Worm (Caenorhabditis elegans) whole organism, L4 larva: ENCODE data around the gene F13H10.9.
"Not testable (repeated sequence)": the region's sequence is repeated elsewhere in the genome, so short reads cannot be mapped to it uniquely, and the experiment has no call there.

Experiments used
- D1046.2 ChIP-seq: fragments of 200-800 bp; sonication (Bioruptor generic); IDR thresholded peaks from 2 replicates; pipeline ENCODE4 v1.3.6; 2022; ENCODE audit warnings: missing genetic modification characterization, missing compliant biosample characterization
- F37D6.2 ChIP-seq: sonication (generic microtip); optimal IDR thresholded peaks from 2 replicates; lab custom pipeline; 2016; ENCODE audit warnings: mild to moderate bottlenecking, missing genetic modification characterization, missing compliant biosample characterization
- T20F7.1 ChIP-seq: fragments of 200-800 bp; sonication (Bioruptor generic); optimal IDR thresholded peaks from 2 replicates; lab custom pipeline; 2018; ENCODE audit warnings: mild to moderate bottlenecking, missing genetic modification characterization, missing compliant biosample characterization
- T26A8.4 ChIP-seq: fragments of 200-800 bp; sonication (Bioruptor generic); IDR thresholded peaks from 2 replicates; pipeline ENCODE4 v1.3.6; 2022; ENCODE audit warnings: missing genetic modification characterization, missing compliant biosample characterization
- Y105C5A.15 ChIP-seq: fragments of 200-800 bp; sonication (Bioruptor generic); IDR thresholded peaks from 2 replicates; pipeline ENCODE4 v1.3.6; 2022; ENCODE audit warnings: missing genetic modification characterization, missing compliant biosample characterization
- Y48G9A.11 ChIP-seq: fragments of 200-800 bp; sonication (Bioruptor generic); IDR thresholded peaks from 2 replicates; pipeline ENCODE4 v1.3.6; 2022; ENCODE audit warnings: missing genetic modification reagents, missing genetic modification characterization, missing compliant biosample characterization
- ZK546.5 ChIP-seq, 2 experiments: sonication (generic microtip); optimal IDR thresholded peaks; 2 replicates each; lab custom pipeline; 2017; ENCODE audit warnings: missing biosample characterization in 2 of 2, missing genetic modification characterization in 2 of 2
- aha-1 ChIP-seq: fragments of 150-350 bp; peaks from one replicate; lab custom pipeline; 2014; ENCODE audit warnings: missing biosample characterization, missing genetic modification characterization
- aly-2 ChIP-seq: sonication (generic microtip); optimal IDR thresholded peaks from 2 replicates; lab custom pipeline; 2018; ENCODE audit warnings: missing biosample characterization, missing genetic modification characterization
- ceh-28 ChIP-seq: fragments of 150-350 bp; optimal IDR thresholded peaks from 2 replicates; lab custom pipeline; 2014; ENCODE audit warnings: missing biosample characterization, missing genetic modification reagents, missing genetic modification characterization
- ceh-32 ChIP-seq: sonication (generic microtip); optimal IDR thresholded peaks from 2 replicates; lab custom pipeline; 2016; ENCODE audit warnings: mild to moderate bottlenecking, missing genetic modification characterization, missing compliant biosample characterization; ENCODE audit not compliant: poor library complexity
- ceh-44 ChIP-seq: fragments of 200-800 bp; sonication (Bioruptor generic); IDR thresholded peaks from 2 replicates; pipeline ENCODE4 v1.3.6; 2022; ENCODE audit warnings: missing genetic modification reagents, missing genetic modification characterization, missing compliant biosample characterization
- ceh-62 ChIP-seq: sonication (generic microtip); optimal IDR thresholded peaks from 2 replicates; lab custom pipeline; 2017; ENCODE audit warnings: missing biosample characterization, missing genetic modification characterization
- daf-12 ChIP-seq: fragments of 150-350 bp; optimal IDR thresholded peaks from 2 replicates; lab custom pipeline; 2014; ENCODE audit warnings: missing biosample characterization, missing genetic modification reagents, missing genetic modification characterization
- daf-8 ChIP-seq: fragments of 200-800 bp; sonication (Bioruptor generic); IDR thresholded peaks from 2 replicates; pipeline ENCODE4 v1.3.6; 2022; ENCODE audit warnings: missing genetic modification characterization, missing compliant biosample characterization
- dpl-1 ChIP-seq: fragments of 150-350 bp; optimal IDR thresholded peaks from 2 replicates; lab custom pipeline; 2014; ENCODE audit warnings: missing biosample characterization, missing genetic modification reagents, missing genetic modification characterization
- dve-1 ChIP-seq: sonication (generic microtip); optimal IDR thresholded peaks from 2 replicates; lab custom pipeline; 2017; ENCODE audit warnings: antibody characterized with exemption, mild to moderate bottlenecking, missing genetic modification characterization, missing compliant biosample characterization; ENCODE audit not compliant: insufficient read depth
- fos-1 ChIP-seq: fragments of 150-350 bp; optimal IDR thresholded peaks from 2 replicates; lab custom pipeline; 2014; ENCODE audit warnings: missing biosample characterization, missing genetic modification characterization
- hlh-11 ChIP-seq: fragments of 200-800 bp; sonication (Bioruptor generic); optimal IDR thresholded peaks from 2 replicates; lab custom pipeline; 2018; ENCODE audit warnings: mild to moderate bottlenecking, missing genetic modification characterization, missing compliant biosample characterization
- lim-7 ChIP-seq: fragments of 200-800 bp; sonication (Bioruptor generic); IDR thresholded peaks from 2 replicates; pipeline ENCODE4 v1.3.6; 2022; ENCODE audit warnings: missing genetic modification characterization, missing compliant biosample characterization
- lin-13 ChIP-seq: fragments of 150-350 bp; optimal IDR thresholded peaks from 2 replicates; lab custom pipeline; 2014; ENCODE audit warnings: missing biosample characterization, missing genetic modification reagents, missing genetic modification characterization
- lsy-2 ChIP-seq, 2 experiments: fragments of 150-350 bp in 1 of 2; sonication (generic microtip) in 1 of 2; optimal IDR thresholded peaks; 2 replicates each; lab custom pipeline; 2014 to 2017; ENCODE audit warnings: missing biosample characterization in 2 of 2, missing genetic modification characterization in 2 of 2
- madf-5 ChIP-seq, 2 experiments: fragments of 200-800 bp; sonication (Bioruptor generic); IDR thresholded peaks; 2 replicates each; pipeline ENCODE4 v1.3.6; 2022; ENCODE audit warnings: missing compliant biosample characterization in 2 of 2, missing genetic modification characterization in 2 of 2
- nhr-10 ChIP-seq: fragments of 150-350 bp; optimal IDR thresholded peaks from 2 replicates; lab custom pipeline; 2014; ENCODE audit warnings: missing biosample characterization, missing genetic modification characterization
- nhr-11 ChIP-seq: fragments of 150-350 bp; optimal IDR thresholded peaks from 2 replicates; lab custom pipeline; 2014; ENCODE audit warnings: missing biosample characterization, missing genetic modification characterization
- nhr-28 ChIP-seq: fragments of 150-350 bp; optimal IDR thresholded peaks from 2 replicates; lab custom pipeline; 2014; ENCODE audit warnings: missing biosample characterization, missing genetic modification characterization
- nhr-41 ChIP-seq: fragments of 200-800 bp; sonication (Bioruptor generic); IDR thresholded peaks from 2 replicates; pipeline ENCODE4 v1.3.6; 2022; ENCODE audit warnings: missing genetic modification reagents, missing genetic modification characterization, missing compliant biosample characterization
- nhr-42 ChIP-seq: fragments of 200-800 bp; sonication (Bioruptor generic); IDR thresholded peaks from 2 replicates; pipeline ENCODE4 v1.3.6; 2022; ENCODE audit warnings: missing genetic modification characterization, missing compliant biosample characterization
- nhr-48 ChIP-seq: sonication (generic microtip); optimal IDR thresholded peaks from 2 replicates; lab custom pipeline; 2016; ENCODE audit warnings: mild to moderate bottlenecking, missing genetic modification characterization, missing compliant biosample characterization
- nhr-6 ChIP-seq: fragments of 150-350 bp; optimal IDR thresholded peaks from 2 replicates; lab custom pipeline; 2014; ENCODE audit warnings: missing biosample characterization, missing genetic modification characterization
- nhr-76 ChIP-seq: fragments of 150-350 bp; optimal IDR thresholded peaks from 2 replicates; lab custom pipeline; 2014; ENCODE audit warnings: missing biosample characterization, missing genetic modification characterization
- pqm-1 ChIP-seq: sonication (generic microtip); optimal IDR thresholded peaks from 2 replicates; lab custom pipeline; 2017; ENCODE audit warnings: missing biosample characterization, missing genetic modification characterization
- sdz-12 ChIP-seq: fragments of 200-800 bp; sonication (Bioruptor generic); optimal IDR thresholded peaks from 2 replicates; lab custom pipeline; 2018; ENCODE audit warnings: mild to moderate bottlenecking, missing genetic modification characterization, missing compliant biosample characterization
- skn-1 ChIP-seq: fragments of 150-350 bp; optimal IDR thresholded peaks from 2 replicates; lab custom pipeline; 2014; ENCODE audit warnings: missing biosample characterization, missing genetic modification characterization
- snpc-1.2 ChIP-seq: fragments of 200-800 bp; sonication (Bioruptor generic); IDR thresholded peaks from 2 replicates; pipeline ENCODE4 v1.3.6; 2022; ENCODE audit warnings: missing genetic modification reagents, missing genetic modification characterization, missing compliant biosample characterization
- snpc-4 ChIP-seq: fragments of 150-350 bp; optimal IDR thresholded peaks from 2 replicates; lab custom pipeline; 2014; ENCODE audit warnings: missing biosample characterization, missing genetic modification characterization
- unc-130 ChIP-seq: sonication (generic microtip); optimal IDR thresholded peaks from 2 replicates; lab custom pipeline; 2016; ENCODE audit warnings: missing genetic modification reagents, missing genetic modification characterization, missing compliant biosample characterization
- unc-39 ChIP-seq: sonication (generic microtip); optimal IDR thresholded peaks from 2 replicates; lab custom pipeline; 2017; ENCODE audit warnings: missing biosample characterization, missing genetic modification characterization
- unc-62 ChIP-seq, 3 experiments: fragments of 150-350 bp in 1 of 3; sonication (generic microtip); optimal IDR thresholded peaks in 2 of 3; peaks in 1 of 3; 1 replicate in 1 of 3; 2 replicates in 2 of 3; lab custom pipeline; 2014 to 2017; ENCODE audit warnings: missing biosample characterization in 3 of 3, missing genetic modification characterization in 3 of 3, missing genetic modification reagents in 3 of 3, missing genotype in 1 of 3
- vab-7 ChIP-seq: fragments of 200-800 bp; sonication (Bioruptor generic); IDR thresholded peaks from 2 replicates; pipeline ENCODE4 v1.3.6; 2022; ENCODE audit warnings: missing genetic modification reagents, missing genetic modification characterization, missing compliant biosample characterization
- zfp-2 ChIP-seq: sonication (generic microtip); optimal IDR thresholded peaks from 2 replicates; lab custom pipeline; 2016; ENCODE audit warnings: mild to moderate bottlenecking, missing genetic modification characterization, missing compliant biosample characterization
- ztf-7 ChIP-seq: fragments of 150-350 bp; optimal IDR thresholded peaks from 2 replicates; lab custom pipeline; 2014; ENCODE audit warnings: missing biosample characterization, missing genetic modification characterization

F13H10.9 gene

ce11 chrIV:10985568-10986035 is 16.1 kb upstream of the F13H10.9 start, which contains the start of gene cyb-2.1:
cyb-2.1 (plus strand) TSS chrIV:10985985.
- TF ChIP-seq ceh-62 (no peak), unc-130 (GFP tag; lab: Kevin White, UChicago) (peak; percentile 7)

DNA sequence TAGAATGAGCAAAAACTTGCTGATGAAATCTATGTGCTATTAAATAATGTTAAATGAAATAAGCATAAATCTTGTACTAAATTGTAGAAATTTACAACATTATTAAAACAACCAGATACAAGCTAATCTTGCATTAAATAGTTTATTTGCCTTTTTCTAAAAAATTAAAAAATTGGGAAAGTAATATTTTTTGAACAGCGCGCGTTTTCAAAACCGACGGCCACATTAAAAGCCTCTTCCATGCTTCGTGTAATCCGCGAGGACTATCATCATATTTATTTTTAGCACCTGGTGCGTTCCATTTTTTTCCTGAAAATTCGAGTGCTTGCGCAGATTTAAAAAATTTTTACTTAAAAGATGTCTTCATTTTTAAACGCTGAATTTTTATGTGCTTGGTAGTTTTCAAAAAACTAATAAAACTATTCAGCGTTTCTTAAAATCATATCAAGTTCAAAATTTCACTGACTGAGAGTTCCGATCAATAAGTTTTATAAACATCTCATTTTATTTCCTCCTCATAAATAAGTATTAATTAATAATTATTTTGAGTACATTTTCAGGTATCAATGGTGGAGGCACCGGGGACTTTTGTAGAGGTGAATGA is 14.3 kb upstream of the F13H10.9 start, which contains the start of gene Y43E12A.3:
Y43E12A.3 (plus strand) TSS at position 554 of the 604 bp plus-strand sequence.
- TF ChIP-seq F37D6.2 (tag; lab: Kevin White, UChicago); ZK546.5 (tag; optimal IDR thresholded peaks at IDR 0.05; lab: Kevin White, UChicago); ztf-7: not testable (repeated sequence)

DNA sequence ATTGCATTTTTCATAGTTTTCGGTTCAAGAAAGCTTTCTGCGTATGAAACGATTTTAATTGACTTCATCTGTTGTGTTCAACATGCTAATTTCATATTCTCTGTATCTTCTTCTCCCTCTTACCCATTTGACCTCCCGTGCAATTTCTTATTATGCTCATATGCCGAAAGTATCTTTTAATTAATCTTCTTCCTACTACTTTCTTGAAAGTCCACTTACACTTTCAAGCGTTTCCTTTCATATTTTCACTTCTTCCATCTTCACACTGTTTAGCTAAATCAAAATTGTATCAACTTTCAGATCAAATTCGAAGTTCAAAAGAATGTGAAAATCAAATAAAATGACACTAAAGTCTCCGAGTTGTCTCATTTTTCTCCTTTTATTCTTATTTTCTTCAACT is 11.0 kb upstream of the F13H10.9 start, which contains the start of gene F13H10.5:
F13H10.5 (plus strand) TSS at position 301 of the 400 bp plus-strand sequence.
- TF ChIP-seq Y48G9A.11 (GFP tag; lab: Robert Waterston, UW) (no peak), ceh-44 (no peak), ztf-7 (no peak), T20F7.1 (GFP tag; lab: Kevin White, UChicago) (no peak), aha-1 (tag; lab: Kevin White, UChicago) (no peak), nhr-48 (tag; lab: Kevin White, UChicago) (no peak), vab-7 (GFP tag; lab: Robert Waterston, UW) (no peak), aly-2 (tag; lab: Kevin White, UChicago) (no peak), snpc-1.2 (no peak)

DNA sequence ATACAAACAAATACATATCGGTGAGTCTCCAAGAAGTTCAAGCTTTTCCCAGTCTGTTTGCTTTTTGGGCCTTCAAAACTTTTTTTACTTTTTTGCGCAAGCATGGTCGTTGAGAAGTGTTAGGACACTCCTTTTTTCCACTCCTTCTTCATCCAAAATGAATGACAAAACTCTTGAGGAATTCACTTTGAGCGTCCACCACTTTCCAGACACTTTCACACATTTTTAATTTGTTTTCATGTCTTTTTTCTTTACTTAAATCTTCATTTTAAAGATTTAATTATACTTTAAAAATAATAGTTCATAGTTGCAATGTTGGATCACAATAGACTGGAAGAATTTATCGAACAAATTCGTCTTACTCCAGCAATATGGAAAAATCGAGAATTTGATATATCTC is 2.6 kb downstream of the F13H10.9 start, which contains the start of gene F13H10.1:
F13H10.1 (plus strand) TSS at position 301 of the 400 bp plus-strand sequence.
- TF ChIP-seq nhr-41 (GFP tag; lab: Robert Waterston, UW) (no peak), nhr-10 (tag; lab: Kevin White, UChicago) (no peak), lim-7 (GFP tag; lab: Robert Waterston, UW) (no peak), madf-5 (GFP tag; IDR thresholded peaks at IDR 0.05; lab: Robert Waterston, UW) (no peak), Y105C5A.15 (GFP tag; lab: Robert Waterston, UW) (no peak), skn-1 (tag; lab: Kevin White, UChicago) (no peak), nhr-28 (tag; lab: Kevin White, UChicago) (no peak), zfp-2 (no peak), T26A8.4 (GFP tag; lab: Robert Waterston, UW) (no peak)
- TF ChIP-seq, all 104 proteins: peak for 0

DNA sequence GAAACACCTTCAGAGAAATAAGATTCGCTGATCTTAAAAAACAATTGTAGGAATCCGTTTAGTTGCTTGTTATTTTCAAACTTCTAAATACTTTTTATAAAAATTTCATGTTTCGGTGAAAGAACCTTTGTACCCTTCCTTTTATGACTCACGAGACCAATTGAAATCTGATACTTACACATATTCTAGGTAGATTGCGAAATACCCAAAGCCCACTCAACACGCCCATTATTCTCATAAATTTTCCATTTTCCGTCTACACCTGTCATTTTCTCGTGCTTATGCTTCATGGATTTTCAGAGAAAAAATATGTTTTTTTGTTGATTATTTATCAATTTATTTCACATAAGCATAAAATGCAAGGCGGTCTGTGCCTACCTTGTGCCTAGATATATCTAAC is 4.7 kb downstream of the F13H10.9 start:
- TF ChIP-seq snpc-4 (no peak), nhr-11 (tag; lab: Kevin White, UChicago) (peak; percentile 76), nhr-76 (no peak), sdz-12 (GFP tag; lab: Kevin White, UChicago) (no peak), hlh-11 (tag; lab: Kevin White, UChicago) (no peak), ceh-28 (tag; lab: Kevin White, UChicago) (no peak), lsy-2 (tag; optimal IDR thresholded peaks at IDR 0.05; lab: Kevin White, UChicago) (peak in 1 of 2 experiments; percentile 3)

DNA sequence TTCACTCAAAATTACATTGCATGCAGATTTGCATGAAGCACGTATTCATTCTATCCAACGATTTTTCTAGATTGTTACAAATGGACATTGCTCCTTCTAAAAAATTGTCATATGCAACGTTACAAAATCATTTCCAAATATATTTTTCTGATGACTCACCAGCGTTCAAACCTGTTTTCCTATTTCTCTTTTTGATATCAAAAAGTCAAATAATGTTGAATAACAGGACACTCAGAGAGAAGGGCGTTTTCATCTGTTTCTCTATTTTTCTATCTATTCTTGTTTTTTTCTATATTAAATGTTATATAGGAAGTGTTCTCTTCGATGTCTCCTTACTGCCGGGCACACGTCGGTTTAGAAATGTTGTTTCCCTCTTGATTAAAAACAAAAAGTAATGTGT is 5.2 kb downstream of the F13H10.9 start:
- TF ChIP-seq nhr-42 (GFP tag; lab: Robert Waterston, UW) (no peak), pqm-1 (no peak), D1046.2 (no peak), nhr-48 (tag; lab: Kevin White, UChicago) (no peak), dve-1 (tag; lab: Kevin White, UChicago) (peak; percentile 48), nhr-41 (GFP tag; lab: Robert Waterston, UW) (no peak), nhr-6 (tag; lab: Kevin White, UChicago) (no peak), dpl-1 (GFP tag; lab: Kevin White, UChicago) (no peak), unc-62 (GFP tag; optimal IDR thresholded peaks at IDR 0.05 in 1 of 2; lab: Kevin White, UChicago) (peak in 1 of 2 experiments; percentile 66), unc-62 (tag; optimal IDR thresholded peaks at IDR 0.05; lab: Kevin White, UChicago) (no peak), daf-12 (tag; lab: Kevin White, UChicago) (no peak), ceh-32 (tag; lab: Kevin White, UChicago) (no peak), hlh-11 (tag; lab: Kevin White, UChicago) (no peak), fos-1 (no peak), lin-13 (no peak), unc-39 (tag; lab: Kevin White, UChicago) (no peak), lsy-2 (tag; optimal IDR thresholded peaks at IDR 0.05; lab: Kevin White, UChicago) (no peak), nhr-28 (tag; lab: Kevin White, UChicago) (peak; percentile 18), daf-8 (GFP tag; lab: Robert Waterston, UW) (no peak)
